Fruit fly (Drosophila melanogaster): Measurements from ENCODE around the gene CG5854.

CG5854 gene

DNA sequence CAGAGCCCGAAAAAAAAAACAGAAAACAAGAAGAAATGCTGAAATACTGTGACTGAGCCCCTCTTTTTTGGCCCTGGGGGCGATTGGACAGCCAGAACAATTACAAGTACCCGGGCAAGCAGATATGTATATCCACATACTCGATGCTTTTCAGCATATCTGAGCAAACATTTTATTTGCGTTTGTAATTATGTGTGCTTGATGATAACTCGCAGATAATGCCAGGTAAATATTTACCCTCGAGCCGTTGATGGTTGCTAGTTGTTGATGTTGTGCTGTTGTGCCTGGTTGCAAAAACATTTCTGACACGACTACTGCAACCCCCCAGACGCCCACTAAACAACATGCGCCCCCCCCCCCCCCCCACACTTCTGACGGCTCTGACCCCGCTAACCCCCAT lies 14.3 kb upstream of the CG5854 start (continued):
- TF ChIP-seq CG12769 (tag; optimal IDR thresholded peaks at IDR 0.05) (peak; percentile 56), CG7556 (GFP tag; optimal IDR thresholded peaks at IDR 0.05) (peak; percentile 29), CG18262 (tag; optimal IDR thresholded peaks at IDR 0.05) (peak; percentile 7), ci (GFP tag; IDR thresholded peaks at IDR 0.05) (peak; percentile 69; the same call in 1 of the 3 replicates), CG1233 (GFP tag; optimal IDR thresholded peaks at IDR 0.05) (peak; percentile 62), CG15696 (tag; optimal IDR thresholded peaks at IDR 0.05) (peak; percentile 29), Dbx (GFP tag; IDR thresholded peaks at IDR 0.05) (no peak), run (tag; optimal IDR thresholded peaks at IDR 0.05) (peak; percentile 44), seq (GFP tag; IDR thresholded peaks at IDR 0.05) (peak; percentile 66), zfh1 (GFP tag; IDR thresholded peaks at IDR 0.05) (no peak), CG31388 (GFP tag; optimal IDR thresholded peaks at IDR 0.05) (no peak), CG2712 (tag; optimal IDR thresholded peaks at IDR 0.05) (peak; percentile 6), Lhr (GFP tag; optimal IDR thresholded peaks at IDR 0.05) (no peak), HmgD (GFP tag; optimal IDR thresholded peaks at IDR 0.05) (no peak), dpn (GFP tag; optimal IDR thresholded peaks at IDR 0.05) (peak in 1 of 2 experiments; percentile 1), lmd (GFP tag; IDR thresholded peaks at IDR 0.05) (no peak; the same call in 1 of the 2 replicates), HmgZ (tag; optimal IDR thresholded peaks at IDR 0.05) (peak; percentile 43), ems (GFP tag; optimal IDR thresholded peaks at IDR 0.05) (no peak), CG4328 (GFP tag; optimal IDR thresholded peaks at IDR 0.05) (peak; percentile 30), CG8924 (tag; optimal IDR thresholded peaks at IDR 0.05) (peak; percentile 38), CG31441 (GFP tag; IDR thresholded peaks at IDR 0.05) (peak; percentile 48; the same call in 1 of the 2 replicates), CG9727 (GFP tag; optimal IDR thresholded peaks at IDR 0.05) (peak; percentile 48), Antp (GFP tag; optimal IDR thresholded peaks at IDR 0.05) (no peak), CG17385 (GFP tag; optimal IDR thresholded peaks at IDR 0.05) (peak; percentile 61), az2 (GFP tag; optimal IDR thresholded peaks at IDR 0.05) (no peak), HLHmδ (GFP tag; optimal IDR thresholded peaks at IDR 0.05) (peak; percentile 18), CG13296 (GFP tag; optimal IDR thresholded peaks at IDR 0.05) (peak; percentile 88), fd102C (GFP tag; optimal IDR thresholded peaks at IDR 0.05) (no peak), CG2199 (GFP tag; IDR thresholded peaks at IDR 0.05) (no peak), chinmo (GFP tag; IDR thresholded peaks at IDR 0.05; ENCODE audit: partially characterized antibody) (0 out of 4 replicates have a peak, but pooled peaks have one; percentile 39), pan (optimal IDR thresholded peaks at IDR 0.05) (no peak), pan (GFP tag; optimal IDR thresholded peaks at IDR 0.05 in 1 of 2, IDR thresholded peaks at IDR 0.05 in 1 of 2) (peak in 1 of 2 experiments; percentile 54), NfI (GFP tag; optimal IDR thresholded peaks at IDR 0.05) (peak; percentile 41)

DNA sequence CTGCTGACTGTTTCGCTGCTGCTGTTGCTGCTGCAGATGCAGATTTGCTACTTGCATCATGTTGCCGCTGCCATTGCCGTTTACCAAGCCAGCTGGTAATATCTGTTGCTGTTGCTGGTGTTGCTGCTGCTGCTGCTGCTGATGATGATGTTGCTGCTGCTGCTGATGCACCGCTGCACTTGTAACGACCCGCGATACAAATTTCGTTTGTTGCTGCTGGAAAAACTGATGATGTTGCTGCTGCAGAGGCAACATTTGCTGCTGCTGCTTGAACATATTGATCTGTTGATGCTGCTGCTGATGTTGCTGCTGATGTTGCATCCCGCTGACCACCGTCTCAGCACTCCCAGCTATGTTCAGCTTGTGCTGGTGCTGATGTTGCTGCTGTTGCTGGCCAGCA lies 13.3 kb upstream of the CG5854 start:
- TF ChIP-seq chif (GFP tag; optimal IDR thresholded peaks at IDR 0.05) (no peak), CG15514 (GFP tag; optimal IDR thresholded peaks at IDR 0.05) (no peak), Dfd (GFP tag; optimal IDR thresholded peaks at IDR 0.05) (peak in 1 of 2 experiments; percentile 75), CG11504 (tag; optimal IDR thresholded peaks at IDR 0.05) (peak; percentile 7), H2.0 (GFP tag; IDR thresholded peaks at IDR 0.05) (no peak), CG16813 (GFP tag; IDR thresholded peaks at IDR 0.05; ENCODE audit: partially characterized antibody) (0 out of 3 replicates have a peak, but pooled peaks have one; percentile 14), twi (tag; optimal IDR thresholded peaks at IDR 0.05) (peak; percentile 19), CG12744 (GFP tag; optimal IDR thresholded peaks at IDR 0.05) (no peak), CG4360 (GFP tag; IDR thresholded peaks at IDR 0.05) (no peak), CG12155 (GFP tag; optimal IDR thresholded peaks at IDR 0.05) (no peak), fu2 (GFP tag; optimal IDR thresholded peaks at IDR 0.05) (no peak), Med (GFP tag) (peak; percentile 8)
